Worm (Caenorhabditis elegans) whole organism, young adult: ENCODE measurements around the gene act-3.

ENCODE experiments used
- F10E7.11 ChIP-seq: sonication (generic microtip); optimal IDR thresholded peaks from 2 replicates; lab custom pipeline; 2017; ENCODE audit warnings: mild to moderate bottlenecking, missing genetic modification characterization, moderate library complexity, missing compliant biosample characterization
- Y67H2A.10 ChIP-seq: fragments of 200-800 bp; sonication (Bioruptor generic); conservative IDR thresholded peaks from 2 replicates; pipeline ENCODE4 v1.3.6; 2022; ENCODE audit warnings: missing genetic modification reagents, missing genetic modification characterization, missing compliant biosample characterization
- bed-1 ChIP-seq: fragments of 200-800 bp; sonication (Bioruptor generic); IDR thresholded peaks from 2 replicates; pipeline ENCODE4 v1.3.6; 2022; ENCODE audit warnings: missing genetic modification reagents, missing genetic modification characterization, missing compliant biosample characterization
- dox-1 ChIP-seq: fragments of 200-800 bp; sonication (Bioruptor generic); IDR thresholded peaks from 2 replicates; pipeline ENCODE4 v1.3.6; 2022; ENCODE audit warnings: missing genetic modification reagents, missing genetic modification characterization, missing compliant biosample characterization
- him-1 ChIP-seq: sonication (generic microtip); optimal IDR thresholded peaks from 2 replicates; lab custom pipeline; 2016; ENCODE audit warnings: missing genotype, missing genetic modification reagents, missing genetic modification characterization, missing compliant biosample characterization
- lin-35 ChIP-seq, 3 experiments: fragments of 150-350 bp in 2 of 3; sonication (generic microtip) in 1 of 3; optimal IDR thresholded peaks; 2 replicates each; lab custom pipeline; 2014 to 2018; ENCODE audit warnings: missing biosample characterization in 3 of 3, missing genetic modification characterization in 3 of 3, missing genetic modification reagents in 3 of 3
- madf-3 ChIP-seq: fragments of 200-800 bp; sonication (Bioruptor generic); IDR thresholded peaks from 2 replicates; pipeline ENCODE4 v1.3.6; 2022; ENCODE audit warnings: missing genetic modification reagents, missing genetic modification characterization, missing compliant biosample characterization
- repo-1 ChIP-seq: sonication (generic microtip); optimal IDR thresholded peaks from 2 replicates; lab custom pipeline; 2017; ENCODE audit warnings: mild to moderate bottlenecking, missing genetic modification characterization, missing compliant biosample characterization
- snpc-1.1 ChIP-seq: sonication (generic microtip); optimal IDR thresholded peaks from 2 replicates; lab custom pipeline; 2017; ENCODE audit warnings: missing genetic modification characterization, mild to moderate bottlenecking, missing compliant biosample characterization, antibody characterized with exemption, moderate library complexity, missing genotype, missing genetic modification reagents; ENCODE audit not compliant: insufficient read depth
- unc-130 ChIP-seq: sonication (generic microtip); optimal IDR thresholded peaks from 2 replicates; lab custom pipeline; 2016; ENCODE audit warnings: missing genetic modification reagents, missing genetic modification characterization, missing compliant biosample characterization
- zfh-2 ChIP-seq: fragments of 200-800 bp; sonication (Bioruptor generic); conservative IDR thresholded peaks from 2 replicates; pipeline ENCODE4 v1.3.6; 2022; ENCODE audit warnings: missing genetic modification reagents, missing genetic modification characterization, missing compliant biosample characterization

- no peak for TF ChIP-seq dox-1 (GFP tag; lab: Robert Waterston, UW)
- TF ChIP-seq him-1 (tag; lab: Kevin White, UChicago) = no peak
- TF ChIP-seq snpc-1.1 (tag; lab: Kevin White, UChicago) = no peak
- no peak for TF ChIP-seq lin-35 (GFP tag; optimal IDR thresholded peaks at IDR 0.05; lab: Kevin White, UChicago)
- no peak for TF ChIP-seq Y67H2A.10 (GFP tag; lab: Robert Waterston, UW)
- no peak for TF ChIP-seq bed-1 (GFP tag; lab: Robert Waterston, UW)
- TF ChIP-seq repo-1 = no peak
- TF ChIP-seq zfh-2 (GFP tag; lab: Robert Waterston, UW) = peak; percentile 91
- no peak for TF ChIP-seq F10E7.11
- TF ChIP-seq unc-130 = no peak
- no peak for TF ChIP-seq madf-3 (GFP tag; lab: Robert Waterston, UW)
Measured at ce11 chrV:11075209-11076027, 1.1 kb upstream of the act-3 start.
